Worm (Caenorhabditis elegans) whole organism, L1 larva: ENCODE data around the gene glrx-22.
A peak's percentile ranks its signal among the peaks of the same experiment; 100 is the strongest.

Source experiments
- C16A3.4 ChIP-seq: fragments of 150-350 bp; optimal IDR thresholded peaks from 2 replicates; lab custom pipeline; 2014; ENCODE audit warnings: missing biosample characterization, missing genetic modification characterization
- Y116A8C.19 ChIP-seq: sonication (generic microtip); optimal IDR thresholded peaks from 2 replicates; lab custom pipeline; 2016; ENCODE audit warnings: missing compliant biosample characterization, missing genetic modification characterization, borderline replicate concordance
- aha-1 ChIP-seq: fragments of 150-350 bp; optimal IDR thresholded peaks from 2 replicates; lab custom pipeline; 2014; ENCODE audit warnings: missing biosample characterization, missing genetic modification characterization
- alr-1 ChIP-seq: fragments of 200-800 bp; sonication (Bioruptor generic); optimal IDR thresholded peaks from 2 replicates; lab custom pipeline; 2018; ENCODE audit warnings: borderline replicate concordance, mild to moderate bottlenecking, missing genetic modification characterization, missing compliant biosample characterization
- blmp-1 ChIP-seq: fragments of 150-350 bp; optimal IDR thresholded peaks from 2 replicates; lab custom pipeline; 2014; ENCODE audit warnings: missing biosample characterization, missing genetic modification characterization
- ceh-63 ChIP-seq: fragments of 200-800 bp; sonication (Bioruptor generic); optimal IDR thresholded peaks from 2 replicates; lab custom pipeline; 2018; ENCODE audit warnings: mild to moderate bottlenecking, missing genetic modification characterization, missing compliant biosample characterization
- ceh-82 ChIP-seq, 3 experiments: fragments of 150-350 bp in 1 of 3; sonication (generic microtip) in 2 of 3; optimal IDR thresholded peaks; 2 replicates each; lab custom pipeline; 2014 to 2017; ENCODE audit warnings: missing biosample characterization in 3 of 3, missing genetic modification characterization in 3 of 3
- dpl-1 ChIP-seq, 3 experiments: fragments of 150-350 bp in 2 of 3; sonication (generic microtip) in 1 of 3; optimal IDR thresholded peaks; 2 replicates each; lab custom pipeline; 2014 to 2017; ENCODE audit warnings: missing biosample characterization in 3 of 3, missing genetic modification characterization in 3 of 3, missing genetic modification reagents in 3 of 3
- egl-27 ChIP-seq, 2 experiments: fragments of 150-350 bp in 1 of 2; sonication (generic microtip); optimal IDR thresholded peaks; 3 replicates each; lab custom pipeline; 2017 to 2018; ENCODE audit warnings: missing biosample characterization in 2 of 2, missing genetic modification characterization in 2 of 2, missing genetic modification reagents in 2 of 2
- elt-2 ChIP-seq: sonication (generic microtip); optimal IDR thresholded peaks from 2 replicates; lab custom pipeline; 2016; ENCODE audit warnings: missing genetic modification characterization, mild to moderate bottlenecking, inconsistent platforms, missing compliant biosample characterization, missing genetic modification reagents
- fkh-4 ChIP-seq: sonication (generic microtip); optimal IDR thresholded peaks from 2 replicates; lab custom pipeline; 2016; ENCODE audit warnings: missing compliant biosample characterization, missing genetic modification characterization, borderline replicate concordance
- fkh-8 ChIP-seq: sonication (generic microtip); optimal IDR thresholded peaks from 2 replicates; lab custom pipeline; 2016; ENCODE audit warnings: mild to moderate bottlenecking, missing genetic modification characterization, missing compliant biosample characterization
- lin-13 ChIP-seq: fragments of 150-350 bp; optimal IDR thresholded peaks from 2 replicates; lab custom pipeline; 2014; ENCODE audit warnings: missing biosample characterization, missing genetic modification reagents, missing genetic modification characterization
- lin-14 ChIP-seq: fragments of 200-800 bp; sonication (Bioruptor generic); optimal IDR thresholded peaks from 2 replicates; lab custom pipeline; 2018; ENCODE audit warnings: mild to moderate bottlenecking, missing genetic modification characterization, moderate library complexity, missing compliant biosample characterization
- lin-35 ChIP-seq, 2 experiments: fragments of 150-350 bp; optimal IDR thresholded peaks; 2 replicates each; lab custom pipeline; 2014; ENCODE audit warnings: missing biosample characterization in 2 of 2, missing genetic modification characterization in 2 of 2, missing genetic modification reagents in 2 of 2
- lir-3 ChIP-seq: sonication (generic microtip); optimal IDR thresholded peaks from 2 replicates; lab custom pipeline; 2016; ENCODE audit warnings: mild to moderate bottlenecking, missing genetic modification characterization, moderate library complexity, missing compliant biosample characterization; ENCODE audit not compliant: poor library complexity
- lsy-2 ChIP-seq, 2 experiments: fragments of 150-350 bp; optimal IDR thresholded peaks; 2 replicates each; lab custom pipeline; 2014; ENCODE audit warnings: missing biosample characterization in 2 of 2, missing genetic modification characterization in 2 of 2
- mab-9 ChIP-seq: fragments of 200-800 bp; sonication (Bioruptor generic); IDR thresholded peaks from 2 replicates; pipeline ENCODE4 v1.3.6; 2022; ENCODE audit warnings: missing genetic modification reagents, missing genetic modification characterization, missing compliant biosample characterization
- mdl-1 ChIP-seq, 2 experiments: fragments of 150-350 bp; optimal IDR thresholded peaks; 2 replicates each; lab custom pipeline; 2014 to 2017; ENCODE audit warnings: missing biosample characterization in 2 of 2, missing genetic modification characterization in 2 of 2, inconsistent platforms in 1 of 2
- mef-2 ChIP-seq: fragments of 150-350 bp; optimal IDR thresholded peaks from 2 replicates; lab custom pipeline; 2014; ENCODE audit warnings: missing biosample characterization, missing genetic modification characterization
- nhr-11 ChIP-seq: fragments of 150-350 bp; optimal IDR thresholded peaks from 2 replicates; lab custom pipeline; 2014; ENCODE audit warnings: missing biosample characterization, missing genetic modification characterization
- nhr-12 ChIP-seq: sonication (generic microtip); optimal IDR thresholded peaks from 2 replicates; lab custom pipeline; 2017; ENCODE audit warnings: missing biosample characterization, missing genetic modification characterization
- nhr-19 ChIP-seq: fragments of 200-800 bp; sonication (Bioruptor generic); conservative IDR thresholded peaks from 2 replicates; pipeline ENCODE4 v1.3.6; 2022; ENCODE audit warnings: missing genetic modification characterization, missing compliant biosample characterization
- nhr-20 ChIP-seq: sonication (generic microtip); optimal IDR thresholded peaks from 2 replicates; lab custom pipeline; 2016; ENCODE audit warnings: mild to moderate bottlenecking, missing genetic modification characterization, missing compliant biosample characterization
- nhr-237 ChIP-seq: fragments of 150-350 bp; optimal IDR thresholded peaks from 2 replicates; lab custom pipeline; 2014; ENCODE audit warnings: missing biosample characterization, missing genetic modification characterization
- nhr-71 ChIP-seq: sonication (generic microtip); optimal IDR thresholded peaks from 2 replicates; lab custom pipeline; 2016; ENCODE audit warnings: mild to moderate bottlenecking, missing genetic modification characterization, moderate library complexity, missing compliant biosample characterization
- nhr-77 ChIP-seq: fragments of 150-350 bp; optimal IDR thresholded peaks from 2 replicates; lab custom pipeline; 2014; ENCODE audit warnings: missing biosample characterization, missing genetic modification characterization
- nhr-84 ChIP-seq: sonication (generic microtip); optimal IDR thresholded peaks from 2 replicates; lab custom pipeline; 2017; ENCODE audit warnings: missing biosample characterization, missing genetic modification characterization
- nhr-85 ChIP-seq: sonication (generic microtip); peaks from one replicate; lab custom pipeline; 2016; ENCODE audit warnings: missing genetic modification characterization, inconsistent platforms, missing compliant biosample characterization
- nhr-90 ChIP-seq: sonication (generic microtip); optimal IDR thresholded peaks from 2 replicates; lab custom pipeline; 2016; ENCODE audit warnings: mild to moderate bottlenecking, missing genetic modification characterization, missing compliant biosample characterization; ENCODE audit not compliant: poor library complexity
- pag-3 ChIP-seq: sonication (generic microtip); optimal IDR thresholded peaks from 2 replicates; lab custom pipeline; 2017; ENCODE audit warnings: missing genetic modification characterization, mild to moderate bottlenecking, missing compliant biosample characterization, antibody characterized with exemption, borderline replicate concordance; ENCODE audit not compliant: insufficient read depth
- pqm-1 ChIP-seq: sonication (generic microtip); optimal IDR thresholded peaks from 3 replicates; lab custom pipeline; 2017; ENCODE audit warnings: missing biosample characterization, missing genetic modification characterization
- rnt-1 ChIP-seq: sonication (generic microtip); optimal IDR thresholded peaks from 2 replicates; lab custom pipeline; 2016; ENCODE audit warnings: mild to moderate bottlenecking, missing genetic modification characterization, moderate library complexity, missing compliant biosample characterization
- snu-23 ChIP-seq: sonication (generic microtip); optimal IDR thresholded peaks from 2 replicates; lab custom pipeline; 2016; ENCODE audit warnings: missing genetic modification characterization, missing compliant biosample characterization
- sptf-1 ChIP-seq: fragments of 150-350 bp; optimal IDR thresholded peaks from 2 replicates; lab custom pipeline; 2014; ENCODE audit warnings: missing biosample characterization, missing genetic modification characterization
- sup-37 ChIP-seq: fragments of 200-800 bp; sonication (Bioruptor generic); optimal IDR thresholded peaks from 2 replicates; lab custom pipeline; 2018; ENCODE audit warnings: mild to moderate bottlenecking, missing genetic modification characterization, missing compliant biosample characterization
- swsn-7 ChIP-seq: sonication (generic microtip); optimal IDR thresholded peaks from 2 replicates; lab custom pipeline; 2016; ENCODE audit warnings: missing genetic modification characterization, missing compliant biosample characterization
- zag-1 ChIP-seq: fragments of 150-350 bp; optimal IDR thresholded peaks from 2 replicates; lab custom pipeline; 2014; ENCODE audit warnings: missing biosample characterization, missing genetic modification characterization
- ztf-11 ChIP-seq, 2 experiments: sonication (generic microtip); optimal IDR thresholded peaks; 2 replicates each; lab custom pipeline; 2016 to 2017; ENCODE audit warnings: missing genetic modification characterization in 2 of 2, missing biosample characterization in 1 of 2, missing compliant biosample characterization in 1 of 2

Gene glrx-22

DNA sequence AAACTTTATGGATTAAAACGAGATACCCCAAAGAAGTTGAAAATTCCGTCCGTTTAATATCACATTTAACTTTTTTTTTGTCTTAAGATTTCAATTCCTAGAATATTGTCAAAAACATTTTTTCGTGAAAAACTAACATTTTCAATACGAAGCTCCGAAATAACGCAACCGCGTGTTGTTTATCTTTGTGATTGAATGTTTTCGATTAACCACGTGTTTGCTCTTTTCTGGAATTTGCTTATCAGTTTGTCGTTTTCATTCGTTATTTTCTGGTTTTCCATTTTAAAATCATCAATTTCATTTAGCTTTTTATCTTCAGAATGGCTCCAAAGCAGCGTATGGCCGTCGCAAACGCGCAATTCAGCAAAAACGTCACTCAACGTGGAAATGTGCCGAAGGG, 24.3 kb upstream of the glrx-22 start, which contains the start of gene serp-1.2 (continued):
- TF ChIP-seq lin-35 (GFP tag; optimal IDR thresholded peaks at IDR 0.05; lab: Kevin White, UChicago) (peak in 1 of 2 experiments; percentile 31), rnt-1 (tag; lab: Kevin White, UChicago) (no peak), sup-37 (no peak), ceh-63 (no peak), Y116A8C.19 (tag; lab: Kevin White, UChicago) (no peak), lsy-2 (tag; optimal IDR thresholded peaks at IDR 0.05; lab: Kevin White, UChicago) (peak in 1 of 2 experiments; percentile 37), zag-1 (tag; lab: Kevin White, UChicago) (no peak), nhr-77 (tag; lab: Kevin White, UChicago) (no peak), nhr-11 (tag; lab: Kevin White, UChicago) (no peak), fkh-4 (no peak), nhr-71 (tag; lab: Kevin White, UChicago) (peak; percentile 36), blmp-1 (tag; lab: Kevin White, UChicago) (no peak), alr-1 (tag; lab: Kevin White, UChicago) (no peak), snu-23 (GFP tag; lab: Kevin White, UChicago) (no peak), elt-2 (tag; lab: Kevin White, UChicago) (peak; percentile 58), dpl-1 (GFP tag; optimal IDR thresholded peaks at IDR 0.05; lab: Kevin White, UChicago) (peak in 1 of 3 experiments; percentile 11), lin-13 (GFP tag; lab: Kevin White, UChicago) (no peak), pag-3 (no peak), mef-2 (tag; lab: Kevin White, UChicago) (no peak), ztf-11 (tag; optimal IDR thresholded peaks at IDR 0.05; lab: Kevin White, UChicago) (no peak), nhr-19 (GFP tag; lab: Robert Waterston, UW) (no peak), aha-1 (tag; lab: Kevin White, UChicago) (no peak), fkh-8 (tag; lab: Kevin White, UChicago) (no peak), sptf-1 (tag; lab: Kevin White, UChicago) (no peak), nhr-12 (tag; lab: Kevin White, UChicago) (no peak), C16A3.4 (tag; lab: Kevin White, UChicago) (no peak), ceh-82 (tag; optimal IDR thresholded peaks at IDR 0.05; lab: Kevin White, UChicago) (no peak), egl-27 (tag; optimal IDR thresholded peaks at IDR 0.05; lab: Kevin White, UChicago) (no peak), pqm-1 (tag; lab: Kevin White, UChicago) (no peak)

DNA sequence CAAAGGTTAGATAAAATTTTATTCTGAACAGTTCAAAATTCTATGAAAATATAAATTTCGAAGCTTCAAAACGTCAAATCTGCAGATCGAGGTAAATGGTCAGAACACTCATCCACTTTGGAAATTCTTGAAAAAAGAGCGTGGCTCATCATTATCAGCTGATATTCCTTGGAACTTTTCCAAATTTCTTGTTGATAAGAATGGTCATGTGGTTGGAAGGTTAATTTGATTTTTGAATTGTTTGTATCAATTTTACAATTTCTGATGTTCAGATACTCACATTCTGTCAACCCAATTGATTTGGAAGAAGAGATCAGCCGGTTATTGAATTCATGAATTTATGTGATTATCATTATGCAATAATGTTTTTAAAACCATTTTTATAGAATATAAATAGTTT, 22.0 kb upstream of the glrx-22 start:
- TF ChIP-seq mab-9, result no peak
- peak; percentile 59 for TF ChIP-seq elt-2 (tag; lab: Kevin White, UChicago)
- no peak for TF ChIP-seq nhr-71 (tag; lab: Kevin White, UChicago)
- TF ChIP-seq snu-23 (GFP tag; lab: Kevin White, UChicago), result no peak
- no peak for TF ChIP-seq nhr-84 (tag; lab: Kevin White, UChicago)
- no peak for TF ChIP-seq swsn-7 (tag; lab: Kevin White, UChicago)

DNA sequence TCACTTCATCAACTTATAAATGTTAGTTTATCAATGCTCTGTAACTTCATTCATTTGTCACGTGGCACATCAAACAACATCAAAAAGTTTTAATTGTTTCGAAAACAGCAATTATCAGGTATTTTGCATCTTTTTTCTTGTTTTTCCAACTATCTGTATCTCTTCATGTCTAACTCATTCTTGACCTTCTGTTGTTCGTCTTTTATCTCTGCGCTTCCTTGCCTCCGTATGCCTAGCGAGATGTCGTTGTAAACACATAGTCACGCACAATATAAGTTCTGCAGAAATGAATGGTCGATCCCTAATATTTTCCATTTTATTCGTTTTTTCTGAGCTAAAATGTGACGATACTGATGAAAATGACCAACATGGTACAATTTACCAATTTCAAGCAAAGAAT, 20.9 kb upstream of the glrx-22 start, which contains the start of gene gpx-6:
TSS of gene gpx-6 (plus strand) at position 257 of the 400 bp plus-strand sequence.
- TF ChIP-seq fkh-4 (no peak), lsy-2 (tag; optimal IDR thresholded peaks at IDR 0.05; lab: Kevin White, UChicago) (peak in 1 of 2 experiments; percentile 3), nhr-90 (tag; lab: Kevin White, UChicago) (no peak), nhr-77 (tag; lab: Kevin White, UChicago) (no peak), alr-1 (tag; lab: Kevin White, UChicago) (no peak), nhr-20 (tag; lab: Kevin White, UChicago) (peak; percentile 32), lir-3 (tag; lab: Kevin White, UChicago) (no peak), Y116A8C.19 (tag; lab: Kevin White, UChicago) (no peak), nhr-11 (tag; lab: Kevin White, UChicago) (no peak), pag-3 (no peak), nhr-237 (tag; lab: Kevin White, UChicago) (no peak), nhr-84 (tag; lab: Kevin White, UChicago) (no peak), C16A3.4 (tag; lab: Kevin White, UChicago) (peak; percentile 11), mdl-1 (tag; optimal IDR thresholded peaks at IDR 0.05; lab: Kevin White, UChicago) (no peak), nhr-85 (tag; lab: Kevin White, UChicago) (peak; percentile 55), blmp-1 (tag; lab: Kevin White, UChicago) (peak; percentile 19), lin-14 (GFP tag; lab: Kevin White, UChicago) (no peak)
